Fruit fly (Drosophila melanogaster) whole organism, prepupa: ENCODE measurements around the gene CG7582.
A peak's percentile ranks its signal among the peaks of the same experiment; 100 is the strongest.

Experiments used
- Blimp-1 ChIP-seq: fragments of 200-800 bp; sonication (Bioruptor generic); optimal IDR thresholded peaks from 3 replicates; lab custom pipeline; 2017; ENCODE audit warnings: missing biosample characterization, missing genetic modification characterization, mild to moderate bottlenecking, moderate library complexity, missing genetic modification reagents
- CG10631 ChIP-seq: fragments of 200-800 bp; sonication (Bioruptor generic); optimal IDR thresholded peaks from 2 replicates; lab custom pipeline; 2016; ENCODE audit warnings: missing biosample characterization, missing genetic modification characterization
- CG10669 ChIP-seq: fragments of 200-800 bp; sonication (Bioruptor generic); optimal IDR thresholded peaks from 3 replicates; lab custom pipeline; 2018; ENCODE audit warnings: missing biosample characterization, mild to moderate bottlenecking, missing genetic modification characterization, moderate library complexity
- CG11762 ChIP-seq: fragments of 200-800 bp; sonication (Bioruptor generic); optimal IDR thresholded peaks from 3 replicates; lab custom pipeline; 2016; ENCODE audit warnings: missing biosample characterization, missing genetic modification characterization; ENCODE audit not compliant: insufficient read depth
- CG11902 ChIP-seq: fragments of 200-800 bp; sonication (Bioruptor generic); optimal IDR thresholded peaks from 3 replicates; lab custom pipeline; 2016; ENCODE audit warnings: missing biosample characterization, missing genetic modification characterization
- CG16779 ChIP-seq: fragments of 200-800 bp; sonication (Bioruptor generic); optimal IDR thresholded peaks from 3 replicates; lab custom pipeline; 2017; ENCODE audit warnings: missing biosample characterization, mild to moderate bottlenecking, missing genetic modification characterization
- CG3032 ChIP-seq: fragments of 200-800 bp; optimal IDR thresholded peaks from 2 replicates; lab custom pipeline; 2019; ENCODE audit warnings: missing biosample characterization, mild to moderate bottlenecking, missing genetic modification characterization, moderate library complexity
- CG31627 ChIP-seq: fragments of 200-800 bp; sonication (Bioruptor generic); optimal IDR thresholded peaks from 3 replicates; lab custom pipeline; 2016; ENCODE audit warnings: missing biosample characterization, missing genetic modification characterization
- CG6792 ChIP-seq: fragments of 200-800 bp; sonication (Bioruptor generic); optimal IDR thresholded peaks from 3 replicates; lab custom pipeline; 2016; ENCODE audit warnings: missing biosample characterization, missing genetic modification characterization
- CG7368 ChIP-seq: fragments of 200-800 bp; sonication (Bioruptor generic); optimal IDR thresholded peaks from 3 replicates; lab custom pipeline; 2016; ENCODE audit warnings: missing biosample characterization, missing genetic modification characterization
- CG8119 ChIP-seq: fragments of 200-800 bp; sonication (Bioruptor generic); IDR thresholded peaks from 3 replicates; pipeline ENCODE4 v1.3.6; 2022; ENCODE audit warnings: missing biosample characterization, missing genetic modification characterization
- Eip78C ChIP-seq: fragments of 200-800 bp; sonication (Bioruptor generic); peaks from one replicate; lab custom pipeline; 2016; ENCODE audit warnings: missing biosample characterization, missing genetic modification characterization
- Ets21C ChIP-seq: fragments of 200-800 bp; sonication (Bioruptor generic); optimal IDR thresholded peaks from 3 replicates; lab custom pipeline; 2016; ENCODE audit warnings: missing biosample characterization, missing genetic modification characterization
- Ets96B ChIP-seq: fragments of 200-800 bp; optimal IDR thresholded peaks from 2 replicates; lab custom pipeline; 2019; ENCODE audit warnings: missing biosample characterization, mild to moderate bottlenecking, missing genetic modification characterization, moderate library complexity
- Hr38 ChIP-seq: sonication (Bioruptor generic); optimal IDR thresholded peaks from 2 replicates; lab custom pipeline; 2016; ENCODE audit warnings: missing biosample characterization, missing genetic modification characterization
- Hr39 ChIP-seq: fragments of 200-800 bp; sonication (Bioruptor generic); optimal IDR thresholded peaks from 2 replicates; lab custom pipeline; 2016; ENCODE audit warnings: missing biosample characterization, missing genetic modification characterization
- Lpt ChIP-seq: fragments of 200-800 bp; sonication (Bioruptor generic); optimal IDR thresholded peaks from 3 replicates; lab custom pipeline; 2016; ENCODE audit warnings: missing biosample characterization, missing genetic modification characterization
- Met ChIP-seq: fragments of 200-800 bp; sonication (Bioruptor generic); optimal IDR thresholded peaks from 3 replicates; lab custom pipeline; 2016; ENCODE audit warnings: missing biosample characterization, missing genetic modification characterization
- OdsH ChIP-seq: fragments of 200-800 bp; sonication (Bioruptor generic); optimal IDR thresholded peaks from 3 replicates; lab custom pipeline; 2016; ENCODE audit warnings: missing biosample characterization, missing genetic modification characterization
- Smox ChIP-seq: fragments of 200-800 bp; sonication (Bioruptor generic); optimal IDR thresholded peaks from 3 replicates; lab custom pipeline; 2016; ENCODE audit warnings: missing biosample characterization, missing genetic modification characterization
- Sox14 ChIP-seq: fragments of 200-800 bp; sonication (Bioruptor generic); optimal IDR thresholded peaks from 3 replicates; lab custom pipeline; 2016; ENCODE audit warnings: missing biosample characterization, missing genetic modification characterization
- achi ChIP-seq: fragments of 200-800 bp; sonication (Bioruptor generic); optimal IDR thresholded peaks from 3 replicates; lab custom pipeline; 2016; ENCODE audit warnings: missing biosample characterization, missing genetic modification characterization
- acj6 ChIP-seq: fragments of 200-800 bp; sonication (Bioruptor generic); optimal IDR thresholded peaks from 3 replicates; lab custom pipeline; 2016; ENCODE audit warnings: missing biosample characterization, missing genetic modification characterization
- cyc ChIP-seq: fragments of 200-800 bp; sonication (Bioruptor generic); optimal IDR thresholded peaks from 3 replicates; lab custom pipeline; 2016; ENCODE audit warnings: missing biosample characterization, missing genetic modification characterization
- dac ChIP-seq: fragments of 200-800 bp; sonication (Bioruptor generic); optimal IDR thresholded peaks from 2 replicates; lab custom pipeline; 2017; ENCODE audit warnings: missing biosample characterization, mild to moderate bottlenecking, missing genetic modification characterization
- dsx ChIP-seq: fragments of 200-800 bp; optimal IDR thresholded peaks from 3 replicates; lab custom pipeline; 2019; ENCODE audit warnings: missing biosample characterization, mild to moderate bottlenecking, missing genetic modification characterization, moderate library complexity; ENCODE audit not compliant: poor library complexity, severe bottlenecking
- esn ChIP-seq: fragments of 200-800 bp; sonication (Bioruptor generic); optimal IDR thresholded peaks from 2 replicates; lab custom pipeline; 2016; ENCODE audit warnings: missing biosample characterization, mild to moderate bottlenecking, missing genetic modification characterization, moderate library complexity
- fd85E ChIP-seq: fragments of 200-800 bp; sonication (Bioruptor generic); optimal IDR thresholded peaks from 3 replicates; lab custom pipeline; 2016; ENCODE audit warnings: missing biosample characterization, missing genetic modification characterization
- fkh ChIP-seq: fragments of 200-800 bp; sonication (Bioruptor generic); optimal IDR thresholded peaks from 3 replicates; lab custom pipeline; 2017; ENCODE audit warnings: missing biosample characterization, mild to moderate bottlenecking, missing genetic modification characterization, moderate library complexity
- lz ChIP-seq: fragments of 200-800 bp; sonication (Bioruptor generic); optimal IDR thresholded peaks from 3 replicates; lab custom pipeline; 2016; ENCODE audit warnings: missing biosample characterization, missing genetic modification characterization
- pdm3 ChIP-seq: fragments of 200-800 bp; sonication (Bioruptor generic); optimal IDR thresholded peaks from 3 replicates; lab custom pipeline; 2016; ENCODE audit warnings: missing biosample characterization, missing genetic modification characterization
- spab ChIP-seq: fragments of 200-800 bp; sonication (Bioruptor generic); optimal IDR thresholded peaks from 2 replicates; lab custom pipeline; 2017; ENCODE audit warnings: missing biosample characterization, mild to moderate bottlenecking, missing genetic modification characterization, missing genetic modification reagents
- svp ChIP-seq: fragments of 200-800 bp; sonication (Bioruptor generic); peaks from one replicate; lab custom pipeline; 2016; ENCODE audit warnings: missing biosample characterization, missing genetic modification characterization
- topi ChIP-seq: fragments of 200-800 bp; sonication (Bioruptor generic); optimal IDR thresholded peaks from 3 replicates; lab custom pipeline; 2016; ENCODE audit warnings: missing biosample characterization, missing genetic modification characterization
- vri ChIP-seq: fragments of 200-800 bp; sonication (Bioruptor generic); optimal IDR thresholded peaks from 3 replicates; lab custom pipeline; 2016; ENCODE audit warnings: missing biosample characterization, mild to moderate bottlenecking, missing genetic modification characterization

Gene CG7582

dm6 chr3R:29714314-29714713 lies 32.2 kb upstream of the CG7582 start, which contains the start of gene Obp99d:
TSS of gene Obp99d (plus strand) at chr3R:29714505.
- TF ChIP-seq lz (GFP tag; lab: Kevin White, UChicago) (no peak), Met (no peak), OdsH (GFP tag; lab: Kevin White, UChicago) (no peak), cyc (no peak), vri (GFP tag; lab: Kevin White, UChicago) (no peak), dsx (no peak), CG11762 (no peak), CG3032 (tag; lab: Kevin White, UChicago) (no peak), CG10631 (no peak), esn (GFP tag; lab: Kevin White, UChicago) (no peak), Hr39 (GFP tag; lab: Kevin White, UChicago) (no peak), CG31627 (no peak), topi (GFP tag; lab: Kevin White, UChicago) (no peak), acj6 (GFP tag; lab: Kevin White, UChicago) (no peak), fd85E (no peak), achi (GFP tag; lab: Kevin White, UChicago) (no peak), pdm3 (no peak)

DNA sequence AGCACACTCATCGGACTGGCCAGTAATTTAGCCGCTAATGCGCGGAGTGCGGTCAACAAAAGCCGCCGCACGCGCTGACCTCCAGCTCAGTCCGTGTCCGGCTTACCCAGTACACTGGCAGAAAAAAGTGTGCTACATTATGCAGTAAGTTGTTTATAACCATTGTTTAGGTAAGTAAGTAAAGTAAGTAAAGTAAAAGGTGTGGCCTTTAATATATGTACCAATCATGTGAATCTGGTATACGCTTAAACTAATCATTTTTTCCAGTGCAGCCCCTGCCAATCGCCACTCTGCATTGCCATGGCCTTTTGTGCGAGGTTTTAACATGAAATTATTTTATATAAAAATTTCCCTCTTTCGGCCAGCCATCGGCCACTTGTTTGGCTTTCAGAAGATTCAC lies 29.4 kb upstream of the CG7582 start:
- TF ChIP-seq Smox (GFP tag; lab: Kevin White, UChicago) (no peak), Eip78C (GFP tag; lab: Kevin White, UChicago) (peak; percentile 13)

DNA sequence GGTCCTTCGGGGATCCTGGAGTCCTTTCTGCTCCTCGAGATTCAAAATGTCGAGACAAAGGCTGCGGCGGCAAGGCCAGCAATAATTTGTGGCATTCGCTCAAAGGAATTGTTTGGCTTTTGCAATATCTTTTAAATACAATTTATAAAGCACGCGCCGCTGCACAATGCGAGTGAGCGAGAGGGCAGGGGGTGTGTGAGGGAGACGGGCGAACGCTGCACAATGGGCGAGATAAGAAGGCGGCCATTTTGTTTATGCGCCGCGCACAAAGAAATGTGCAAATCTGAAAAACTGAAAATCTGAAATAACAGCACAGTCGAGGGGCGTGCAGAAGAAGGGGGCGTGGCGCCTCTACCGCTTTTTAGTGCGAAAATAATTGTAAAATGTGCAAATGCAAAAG lies 26.2 kb upstream of the CG7582 start:
- TF ChIP-seq lz (GFP tag; lab: Kevin White, UChicago) (no peak), CG11902 (no peak), Sox14 (GFP tag; lab: Kevin White, UChicago) (peak; percentile 55), CG6792 (no peak), Hr38 (GFP tag; lab: Kevin White, UChicago) (no peak), fkh (no peak), CG16779 (tag; lab: Kevin White, UChicago) (no peak), Blimp-1 (no peak), svp (GFP tag; lab: Kevin White, UChicago) (peak; percentile 4), spab (GFP tag; lab: Kevin White, UChicago) (no peak), CG7368 (GFP tag; lab: Kevin White, UChicago) (no peak)
- TF ChIP-seq, all 60 proteins: peak for 2

DNA sequence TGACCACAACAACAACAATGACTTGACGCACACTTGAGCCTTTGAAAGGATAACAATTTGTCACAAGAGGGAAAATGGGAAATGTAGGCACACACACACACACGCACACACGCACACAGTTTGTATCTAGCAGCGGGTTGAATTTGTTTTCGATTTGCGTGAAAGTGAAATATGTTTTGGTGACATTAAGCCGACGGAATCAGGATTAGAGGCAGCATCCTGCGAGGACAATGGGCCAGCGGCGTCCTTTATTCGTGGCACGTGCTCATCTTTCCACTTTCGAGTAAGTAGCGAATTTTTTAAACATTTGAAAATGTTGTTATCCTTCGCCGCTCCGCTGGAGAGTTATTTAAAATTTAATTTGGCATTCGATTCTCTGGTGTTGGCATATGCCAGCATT lies 25.2 kb upstream of the CG7582 start:
- TF ChIP-seq vri (GFP tag; lab: Kevin White, UChicago) (no peak), Lpt (no peak), Hr38 (GFP tag; lab: Kevin White, UChicago) (no peak), CG8119 (GFP tag; lab: Robert Waterston, UW) (no peak), svp (GFP tag; lab: Kevin White, UChicago) (no peak), CG10669 (GFP tag; lab: Kevin White, UChicago) (no peak), dac (GFP tag; lab: Kevin White, UChicago) (no peak)
- TF ChIP-seq, all 60 proteins: peak for 0

- TF ChIP-seq Ets21C (no peak), Blimp-1 (no peak), Ets96B (tag; lab: Kevin White, UChicago) (no peak), CG11762 (no peak)
Observed at dm6 chr3R:29705789-29706303, 23.8 kb upstream of the CG7582 start.
